Worm (Caenorhabditis elegans): ENCODE measurements around the gene vars-1.

ce11 chrV:8039606-8040005 is 8.4 kb downstream of the vars-1 start:
- no peak for TF ChIP-seq ztf-11 (tag; optimal IDR thresholded peaks at IDR 0.05)
- TF ChIP-seq nhr-237 (tag; optimal IDR thresholded peaks at IDR 0.05) = no peak

Data from whole organism, L2 larva.